Worm (Caenorhabditis elegans): Measurements from ENCODE around the gene nars-2.

ce11 chrIII:11490221-11490620 is 10.3 kb downstream of the nars-2 start:
- TF ChIP-seq F13H6.1 (tag; optimal IDR thresholded peaks at IDR 0.05) (no peak), snpc-4 (tag; optimal IDR thresholded peaks at IDR 0.05) (no peak), alr-1 (tag; optimal IDR thresholded peaks at IDR 0.05) (no peak), lin-39 (tag; optimal IDR thresholded peaks at IDR 0.05) (no peak), zag-1 (tag; optimal IDR thresholded peaks at IDR 0.05) (no peak), nhr-77 (tag; optimal IDR thresholded peaks at IDR 0.05) (no peak), unc-55 (GFP tag; optimal IDR thresholded peaks at IDR 0.05) (no peak), unc-39 (tag; optimal IDR thresholded peaks at IDR 0.05) (no peak), unc-62 (GFP tag; optimal IDR thresholded peaks at IDR 0.05) (no peak), nhr-10 (tag; optimal IDR thresholded peaks at IDR 0.05) (no peak)
